Fruit fly (Drosophila melanogaster) whole organism, embryonic: ENCODE measurements around the gene ND-SGDH.

Experiments
- Ada2b ChIP-seq: fragments of 200-800 bp; sonication (Bioruptor generic); IDR thresholded peaks from 2 replicates; pipeline ENCODE4 v1.3.6; 2022; ENCODE audit warnings: missing biosample characterization, missing genetic modification characterization
- Atf3 ChIP-seq: fragments of 200-800 bp; sonication (Bioruptor generic); optimal IDR thresholded peaks from 3 replicates; lab custom pipeline; 2016; ENCODE audit warnings: missing biosample characterization, missing genetic modification characterization
- CG11247 ChIP-seq: fragments of 200-800 bp; sonication (Bioruptor generic); IDR thresholded peaks from 2 replicates; pipeline ENCODE4 v1.3.6; 2022; ENCODE audit warnings: missing biosample characterization, missing genetic modification characterization
- CG12071 ChIP-seq: fragments of 200-800 bp; sonication (Bioruptor generic); optimal IDR thresholded peaks from 3 replicates; lab custom pipeline; 2018; ENCODE audit warnings: missing biosample characterization, mild to moderate bottlenecking, missing genetic modification characterization
- CG1233 ChIP-seq: fragments of 200-800 bp; sonication (Bioruptor generic); optimal IDR thresholded peaks from 4 replicates; lab custom pipeline; 2018; ENCODE audit warnings: missing biosample characterization, mild to moderate bottlenecking, missing genetic modification characterization
- CG17912 ChIP-seq: fragments of 200-800 bp; sonication (Bioruptor generic); optimal IDR thresholded peaks from 2 replicates; lab custom pipeline; 2018; ENCODE audit warnings: missing biosample characterization, mild to moderate bottlenecking, missing genetic modification characterization
- CG2116 ChIP-seq: fragments of 200-800 bp; sonication (Bioruptor generic); optimal IDR thresholded peaks from 3 replicates; lab custom pipeline; 2018; ENCODE audit warnings: missing biosample characterization, mild to moderate bottlenecking, missing genetic modification characterization
- CG3407 ChIP-seq: fragments of 200-800 bp; sonication (Bioruptor generic); optimal IDR thresholded peaks from 2 replicates; lab custom pipeline; 2018; ENCODE audit warnings: missing biosample characterization, mild to moderate bottlenecking, missing genetic modification characterization
- CG34224 ChIP-seq: fragments of 200-800 bp; sonication (Bioruptor generic); IDR thresholded peaks from 3 replicates; pipeline ENCODE4 v1.3.6; 2022; ENCODE audit warnings: missing biosample characterization, missing genetic modification characterization; ENCODE audit not compliant: partially characterized antibody
- CG3726 ChIP-seq: fragments of 200-800 bp; sonication (Bioruptor generic); IDR thresholded peaks from 3 replicates; pipeline ENCODE4, ENCODE4 v1.3.6; 2022; ENCODE audit warnings: missing biosample characterization, missing genetic modification characterization
- CG3847 ChIP-seq: fragments of 200-800 bp; sonication (Bioruptor generic); IDR thresholded peaks from 2 replicates; pipeline ENCODE4 v1.3.6; 2022; ENCODE audit warnings: missing biosample characterization, missing genetic modification characterization
- CG4854 ChIP-seq: fragments of 200-800 bp; sonication (Bioruptor generic); optimal IDR thresholded peaks from 2 replicates; lab custom pipeline; 2016; ENCODE audit warnings: missing biosample characterization, missing genetic modification characterization, inconsistent platforms
- CG6689 ChIP-seq: fragments of 200-800 bp; sonication (Bioruptor generic); IDR thresholded peaks from 2 replicates; pipeline ENCODE4 v1.3.6; 2022; ENCODE audit warnings: missing biosample characterization, missing genetic modification characterization
- CG8388 ChIP-seq: fragments of 200-800 bp; sonication (Bioruptor generic); optimal IDR thresholded peaks from 2 replicates; lab custom pipeline; 2019; ENCODE audit warnings: missing biosample characterization, mild to moderate bottlenecking, missing genetic modification characterization, moderate library complexity
- CG9437 ChIP-seq: fragments of 200-800 bp; sonication (Bioruptor generic); optimal IDR thresholded peaks from 2 replicates; lab custom pipeline; 2018; ENCODE audit warnings: missing biosample characterization, mild to moderate bottlenecking, missing genetic modification characterization
- CTCF ChIP-seq: fragments of 200-800 bp; sonication (Bioruptor generic); optimal IDR thresholded peaks from 2 replicates; lab custom pipeline; 2017; ENCODE audit warnings: missing biosample characterization, mild to moderate bottlenecking, missing genetic modification characterization, moderate library complexity
- Chrac-16 ChIP-seq: fragments of 200-800 bp; sonication (Bioruptor generic); optimal IDR thresholded peaks from 3 replicates; lab custom pipeline; 2016; ENCODE audit warnings: missing biosample characterization, missing genetic modification characterization
- CoRest ChIP-seq: fragments of 200-800 bp; sonication (Bioruptor generic); optimal IDR thresholded peaks from 3 replicates; lab custom pipeline; 2018; ENCODE audit warnings: missing biosample characterization, mild to moderate bottlenecking, missing genetic modification characterization, moderate library complexity
- Dad ChIP-seq: fragments of 200-800 bp; sonication (Bioruptor generic); optimal IDR thresholded peaks from 3 replicates; lab custom pipeline; 2016; ENCODE audit warnings: missing biosample characterization, missing genetic modification characterization
- Deaf1 ChIP-seq: fragments of 200-800 bp; optimal IDR thresholded peaks from 3 replicates; lab custom pipeline; 2019; ENCODE audit warnings: missing biosample characterization, mild to moderate bottlenecking, missing genetic modification characterization, moderate library complexity
- ERR ChIP-seq: fragments of 200-800 bp; sonication (Bioruptor generic); optimal IDR thresholded peaks from 2 replicates; lab custom pipeline; 2016; ENCODE audit warnings: missing biosample characterization, missing genetic modification characterization
- Ets97D ChIP-seq: fragments of 200-800 bp; sonication (Bioruptor generic); optimal IDR thresholded peaks from 3 replicates; lab custom pipeline; 2016; ENCODE audit warnings: missing biosample characterization, missing genetic modification characterization
- H15 ChIP-seq: fragments of 200-800 bp; sonication (Bioruptor generic); IDR thresholded peaks from 3 replicates; pipeline ENCODE4 v1.3.6; 2022; ENCODE audit warnings: missing biosample characterization, missing genetic modification characterization
- Hr78 ChIP-seq, 2 experiments: fragments of 200-800 bp in 1 of 2; fragments of >200 bp in 1 of 2; sonication (Bioruptor generic) in 1 of 2; optimal IDR thresholded peaks; 2 replicates each; lab custom pipeline; 2017 to 2019; ENCODE audit warnings: missing biosample characterization in 2 of 2, missing genetic modification characterization in 2 of 2, mild to moderate bottlenecking in 1 of 2, moderate library complexity in 1 of 2
- NK7.1 ChIP-seq: fragments of 200-800 bp; sonication (Bioruptor generic); optimal IDR thresholded peaks from 3 replicates; lab custom pipeline; 2016; ENCODE audit warnings: missing biosample characterization, missing genetic modification characterization
- Optix ChIP-seq: fragments of 200-800 bp; sonication (Bioruptor generic); IDR thresholded peaks from 3 replicates; pipeline ENCODE4 v1.3.6; 2022; ENCODE audit warnings: missing biosample characterization, missing genetic modification characterization
- Scr ChIP-seq: fragments of 200-800 bp; sonication (Bioruptor generic); IDR thresholded peaks from 2 replicates; pipeline ENCODE4 v1.3.6; 2022; ENCODE audit warnings: missing biosample characterization, missing genetic modification characterization; ENCODE audit not compliant: partially characterized antibody
- Six4 ChIP-seq: fragments of 200-800 bp; sonication (Bioruptor generic); optimal IDR thresholded peaks from 2 replicates; lab custom pipeline; 2016; ENCODE audit warnings: missing biosample characterization, missing genetic modification characterization
- Sox102F ChIP-seq: fragments of 200-800 bp; sonication (Bioruptor generic); optimal IDR thresholded peaks from 2 replicates; lab custom pipeline; 2018; ENCODE audit warnings: missing biosample characterization, mild to moderate bottlenecking, missing genetic modification characterization, moderate library complexity
- Sry-β ChIP-seq: fragments of 200-800 bp; sonication (Bioruptor generic); optimal IDR thresholded peaks from 2 replicates; lab custom pipeline; 2018; ENCODE audit warnings: missing biosample characterization, mild to moderate bottlenecking, missing genetic modification characterization, moderate library complexity
- Sry-δ ChIP-seq: fragments of 200-800 bp; sonication (Bioruptor generic); optimal IDR thresholded peaks from 2 replicates; lab custom pipeline; 2016; ENCODE audit warnings: missing biosample characterization, missing genetic modification characterization
- Tbp ChIP-seq: fragments of >200 bp; optimal IDR thresholded peaks from 2 replicates; lab custom pipeline; 2018; ENCODE audit warnings: missing biosample characterization, missing genetic modification characterization
- bcd ChIP-seq: fragments of 200-800 bp; sonication (Bioruptor generic); optimal IDR thresholded peaks from 2 replicates; lab custom pipeline; 2017; ENCODE audit warnings: missing biosample characterization, mild to moderate bottlenecking, missing genetic modification characterization
- chn ChIP-seq: fragments of 200-800 bp; sonication (Bioruptor generic); optimal IDR thresholded peaks from 2 replicates; lab custom pipeline; 2016; ENCODE audit warnings: missing biosample characterization, missing genetic modification characterization
- crol ChIP-seq: fragments of 200-800 bp; sonication (Bioruptor generic); IDR thresholded peaks from 2 replicates; pipeline ENCODE4 v1.3.6; 2022; ENCODE audit warnings: missing biosample characterization, missing genetic modification characterization
- crp ChIP-seq, 2 experiments: fragments of 200-800 bp; sonication (Bioruptor generic); optimal IDR thresholded peaks; 2 replicates in 1 of 2; 3 replicates in 1 of 2; lab custom pipeline; 2017; ENCODE audit warnings: missing biosample characterization in 2 of 2, missing genetic modification characterization in 2 of 2, mild to moderate bottlenecking in 1 of 2, moderate library complexity in 1 of 2
- dan ChIP-seq: fragments of 200-800 bp; sonication (Bioruptor generic); IDR thresholded peaks from 2 replicates; pipeline ENCODE4 v1.3.6; 2022; ENCODE audit warnings: missing biosample characterization, missing genetic modification characterization
- dm ChIP-seq: fragments of 200-800 bp; sonication (Bioruptor generic); optimal IDR thresholded peaks from 3 replicates; lab custom pipeline; 2016; ENCODE audit warnings: missing biosample characterization, missing genetic modification characterization
- ftz-f1 ChIP-seq: fragments of 200-800 bp; sonication (Bioruptor generic); optimal IDR thresholded peaks from 2 replicates; lab custom pipeline; 2016; ENCODE audit warnings: missing biosample characterization, missing genetic modification characterization
- fu2 ChIP-seq: fragments of 200-800 bp; sonication (Bioruptor generic); optimal IDR thresholded peaks from 2 replicates; lab custom pipeline; 2016; ENCODE audit warnings: missing biosample characterization, missing genetic modification characterization
- gce ChIP-seq: fragments of 200-800 bp; sonication (Bioruptor generic); IDR thresholded peaks from 3 replicates; pipeline ENCODE4 v1.3.6; 2022; ENCODE audit warnings: missing biosample characterization, missing genetic modification characterization
- her ChIP-seq: fragments of 200-800 bp; sonication (Bioruptor generic); optimal IDR thresholded peaks from 2 replicates; lab custom pipeline; 2016; ENCODE audit warnings: missing biosample characterization, missing genetic modification characterization
- nerfin-2 ChIP-seq: fragments of 200-800 bp; sonication (Bioruptor generic); IDR thresholded peaks from 2 replicates; pipeline ENCODE4 v1.3.6; 2022; ENCODE audit warnings: missing biosample characterization, missing genetic modification characterization; ENCODE audit not compliant: partially characterized antibody
- onecut ChIP-seq: fragments of 200-800 bp; sonication (Bioruptor generic); IDR thresholded peaks from 2 replicates; pipeline ENCODE4 v1.3.6; 2022; ENCODE audit warnings: missing biosample characterization, missing genetic modification characterization
- pb ChIP-seq: fragments of 200-800 bp; sonication (Bioruptor generic); optimal IDR thresholded peaks from 3 replicates; lab custom pipeline; 2016; ENCODE audit warnings: missing biosample characterization, missing genetic modification characterization
- ranshi ChIP-seq: fragments of 200-800 bp; sonication (Bioruptor generic); IDR thresholded peaks from 2 replicates; pipeline ENCODE4 v1.3.6; 2022; ENCODE audit warnings: missing biosample characterization, missing genetic modification characterization
- ro ChIP-seq: fragments of 200-800 bp; sonication (Bioruptor generic); IDR thresholded peaks from 2 replicates; pipeline ENCODE4 v1.3.6; 2022; ENCODE audit warnings: missing biosample characterization, missing genetic modification characterization
- row ChIP-seq: fragments of 200-800 bp; sonication (Bioruptor generic); IDR thresholded peaks from 3 replicates; pipeline ENCODE4 v1.3.6; 2022; ENCODE audit warnings: missing biosample characterization, missing genetic modification characterization
- stc ChIP-seq: fragments of 200-800 bp; sonication (Bioruptor generic); IDR thresholded peaks from 2 replicates; pipeline ENCODE4 v1.3.6; 2022; ENCODE audit warnings: missing biosample characterization, missing genetic modification characterization
- tio ChIP-seq: fragments of 200-800 bp; sonication (Bioruptor generic); optimal IDR thresholded peaks from 2 replicates; lab custom pipeline; 2017; ENCODE audit warnings: missing biosample characterization, missing genetic modification characterization, inconsistent platforms
- tll ChIP-seq, 2 experiments: fragments of 200-800 bp in 1 of 2; fragments of >200 bp in 1 of 2; sonication (Bioruptor generic) in 1 of 2; optimal IDR thresholded peaks; 2 replicates each; lab custom pipeline; 2017 to 2019; ENCODE audit warnings: missing biosample characterization in 2 of 2, missing genetic modification characterization in 2 of 2, mild to moderate bottlenecking in 1 of 2, moderate library complexity in 1 of 2
- usp ChIP-seq: fragments of >200 bp; optimal IDR thresholded peaks from 2 replicates; lab custom pipeline; 2017; ENCODE audit warnings: missing biosample characterization, missing genetic modification characterization
- wor ChIP-seq: fragments of 200-800 bp; sonication (Bioruptor generic); IDR thresholded peaks from 2 replicates; pipeline ENCODE4 v1.3.6; 2022; ENCODE audit warnings: missing biosample characterization, missing genetic modification characterization

ND-SGDH gene

DNA sequence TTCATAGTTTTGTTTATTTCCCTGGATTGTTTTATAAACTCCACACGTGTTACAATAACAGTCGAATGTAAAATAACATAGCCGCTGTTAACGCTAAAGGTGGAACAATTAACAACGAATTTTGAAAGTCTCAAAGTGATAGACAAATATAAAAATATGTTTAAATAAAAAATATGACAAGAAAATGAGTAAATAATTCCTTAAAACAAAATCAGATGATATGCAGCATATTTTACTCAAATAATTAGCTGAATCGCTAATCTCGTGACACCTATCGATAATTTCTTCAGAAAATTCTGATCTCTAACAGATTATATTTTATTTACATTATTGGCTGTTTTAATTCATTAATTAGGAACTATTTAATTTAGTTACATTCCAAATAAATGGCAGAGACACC is 1.8 kb downstream of the ND-SGDH start, which contains the start of the genes CG5645 and Atg12 (continued):
- TF ChIP-seq H15 (GFP tag; lab: Robert Waterston, UW) (no peak; the same call in 2 of the 3 replicates), Six4 (peak; percentile 68), pb (GFP tag; lab: Kevin White, UChicago) (no peak), stc (GFP tag; lab: Robert Waterston, UW) (no peak), dm (GFP tag; lab: Kevin White, UChicago) (no peak), Sry-β (GFP tag; lab: Kevin White, UChicago) (peak; percentile 17), onecut (no peak), Ets97D (GFP tag; lab: Kevin White, UChicago) (peak; percentile 2), CTCF (GFP tag; lab: Kevin White, UChicago) (no peak), NK7.1 (GFP tag; lab: Kevin White, UChicago) (no peak), Deaf1 (tag; lab: Kevin White, UChicago) (peak; percentile 24), ERR (no peak), CG4854 (GFP tag; lab: Kevin White, UChicago) (peak; percentile 41), Scr (GFP tag; lab: Robert Waterston, UW) (peak; percentile 89), CG1233 (GFP tag; lab: Kevin White, UChicago) (no peak), Atf3 (no peak), tll (GFP tag; optimal IDR thresholded peaks at IDR 0.05; lab: Kevin White, UChicago) (no peak), nerfin-2 (peak; percentile 56; the same call in 1 of the 2 replicates), crol (GFP tag; lab: Robert Waterston, UW) (no peak), Hr78 (GFP tag; optimal IDR thresholded peaks at IDR 0.05; lab: Kevin White, UChicago) (no peak), CG3726 (GFP tag; lab: Robert Waterston, UW) (no peak), Dad (GFP tag; lab: Kevin White, UChicago) (no peak), CG12071 (no peak), ro (GFP tag; lab: Robert Waterston, UW) (no peak), dan (GFP tag; lab: Robert Waterston, UW) (no peak), CG3847 (GFP tag; lab: Robert Waterston, UW) (no peak), crp (GFP tag; optimal IDR thresholded peaks at IDR 0.05; lab: Kevin White, UChicago) (peak in 1 of 2 experiments; percentile 2), usp (GFP tag; lab: Kevin White, UChicago) (no peak), chn (GFP tag; lab: Kevin White, UChicago) (no peak), row (GFP tag; lab: Robert Waterston, UW) (peak; percentile 88), Chrac-16 (GFP tag; lab: Kevin White, UChicago) (peak; percentile 45), CG3407 (GFP tag; lab: Kevin White, UChicago) (no peak), CG2116 (GFP tag; lab: Kevin White, UChicago) (peak; percentile 78), Sox102F (GFP tag; lab: Kevin White, UChicago) (peak; percentile 63), CG8388 (peak; percentile 64), Ada2b (GFP tag; lab: Robert Waterston, UW) (peak; percentile 59; the same call in 1 of the 2 replicates), ranshi (GFP tag; lab: Robert Waterston, UW) (no peak), CG17912 (no peak), her (GFP tag; lab: Kevin White, UChicago) (no peak), Tbp (no peak), Optix (GFP tag; lab: Robert Waterston, UW) (no peak), CG11247 (GFP tag; lab: Robert Waterston, UW) (peak; percentile 65), CG9437 (GFP tag; lab: Kevin White, UChicago) (no peak), bcd (peak; percentile 39), tio (GFP tag; lab: Kevin White, UChicago) (peak; percentile 8), CG6689 (GFP tag; lab: Robert Waterston, UW) (peak; percentile 34; the same call in 1 of the 2 replicates), ftz-f1 (no peak), CG34224 (peak; percentile 82), wor (GFP tag; lab: Robert Waterston, UW) (no peak), gce (GFP tag; lab: Robert Waterston, UW) (no peak), CoRest (tag; lab: Kevin White, UChicago) (peak; percentile 29), Sry-δ (GFP tag; lab: Kevin White, UChicago) (peak; percentile 85), fu2 (GFP tag; lab: Kevin White, UChicago) (no peak)
